Worm (Caenorhabditis elegans): ENCODE data around the gene F14D2.14.

DNA sequence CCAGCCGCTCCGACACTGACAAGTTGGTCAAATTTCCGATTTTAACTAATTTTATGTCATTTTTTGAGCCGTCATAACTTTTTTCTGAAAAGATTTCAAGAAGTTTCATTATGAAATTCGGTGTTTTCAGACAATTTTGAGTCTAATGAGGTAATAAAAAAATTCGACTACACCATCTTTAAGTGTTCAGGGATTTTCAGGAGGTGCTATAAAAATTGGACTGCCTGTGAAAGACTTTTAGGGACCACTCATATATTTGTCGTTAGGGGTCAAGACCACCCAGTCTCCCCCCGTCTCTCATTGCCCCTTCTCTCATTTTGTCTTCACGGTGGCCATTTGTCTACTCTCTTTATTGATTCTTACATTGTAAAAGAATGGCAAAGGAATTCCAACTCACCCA lies 27.0 kb upstream of the F14D2.14 start, which contains the start of gene bath-10:
- TF ChIP-seq unc-62 (GFP tag; optimal IDR thresholded peaks at IDR 0.05 in 1 of 2) = no peak
- no peak for TF ChIP-seq unc-62 (tag; optimal IDR thresholded peaks at IDR 0.05)
- no peak for TF ChIP-seq F49E8.2 (tag; optimal IDR thresholded peaks at IDR 0.05; ENCODE audit: borderline replicate concordance)
- TF ChIP-seq nhr-10 (tag; optimal IDR thresholded peaks at IDR 0.05) = no peak
- no peak for TF ChIP-seq pqm-1 (tag; optimal IDR thresholded peaks at IDR 0.05)
- no peak for TF ChIP-seq pha-4 (GFP tag; IDR thresholded peaks at IDR 0.05)
- TF ChIP-seq pha-4 (tag; optimal IDR thresholded peaks at IDR 0.05) = no peak

Data from whole organism, L4 larva.